Fruit fly (Drosophila melanogaster): Measurements from ENCODE around the gene CG13667.

Gene CG13667

dm6 chr3L:8369456-8369855 lies 35.8 kb upstream of the CG13667 start:
- TF ChIP-seq Hnf4 (GFP tag; optimal IDR thresholded peaks at IDR 0.05) (no peak), Sp1 (GFP tag; optimal IDR thresholded peaks at IDR 0.05) (peak; percentile 7)

- TF ChIP-seq rgr (GFP tag; optimal IDR thresholded peaks at IDR 0.05) (peak; percentile 59), Myc (optimal IDR thresholded peaks at IDR 0.05) (no peak), brk (GFP tag; optimal IDR thresholded peaks at IDR 0.05) (no peak), usp (GFP tag; optimal IDR thresholded peaks at IDR 0.05) (no peak), Mio (GFP tag; optimal IDR thresholded peaks at IDR 0.05) (no peak), br (GFP tag; optimal IDR thresholded peaks at IDR 0.05) (peak; percentile 49), Dfd (GFP tag; optimal IDR thresholded peaks at IDR 0.05) (no peak), Abd-B (GFP tag; optimal IDR thresholded peaks at IDR 0.05) (no peak), Rel (GFP tag; optimal IDR thresholded peaks at IDR 0.05) (no peak), Rel (tag; optimal IDR thresholded peaks at IDR 0.05) (peak; percentile 37), psq (GFP tag; optimal IDR thresholded peaks at IDR 0.05) (peak; percentile 51), GATAd (GFP tag; optimal IDR thresholded peaks at IDR 0.05) (no peak), Dif (GFP tag; optimal IDR thresholded peaks at IDR 0.05; ENCODE audit: partially characterized antibody) (no peak), Hr83 (GFP tag; optimal IDR thresholded peaks at IDR 0.05; ENCODE audit: poor library complexity, severe bottlenecking) (no peak), foxo (GFP tag; optimal IDR thresholded peaks at IDR 0.05) (peak in 1 of 2 experiments; percentile 53), lola (GFP tag; optimal IDR thresholded peaks at IDR 0.05) (no peak), sage (GFP tag; optimal IDR thresholded peaks at IDR 0.05) (peak; percentile 46), dmrt93B (GFP tag; optimal IDR thresholded peaks at IDR 0.05) (peak; percentile 23), tai (GFP tag; optimal IDR thresholded peaks at IDR 0.05) (no peak), CG32264 (GFP tag; optimal IDR thresholded peaks at IDR 0.05) (peak; percentile 44), woc (GFP tag; optimal IDR thresholded peaks at IDR 0.05) (peak; percentile 53), Hr78 (GFP tag; optimal IDR thresholded peaks at IDR 0.05) (no peak), Sp1 (GFP tag; optimal IDR thresholded peaks at IDR 0.05) (peak; percentile 78), Hnf4 (GFP tag; optimal IDR thresholded peaks at IDR 0.05) (peak; percentile 5), sv (GFP tag; optimal IDR thresholded peaks at IDR 0.05) (no peak), ey (GFP tag; optimal IDR thresholded peaks at IDR 0.05) (peak; percentile 50), HLH106 (tag; optimal IDR thresholded peaks at IDR 0.05) (peak; percentile 77), dsf (GFP tag; optimal IDR thresholded peaks at IDR 0.05; ENCODE audit: borderline replicate concordance) (no peak), N (GFP tag; optimal IDR thresholded peaks at IDR 0.05) (no peak), pan (optimal IDR thresholded peaks at IDR 0.05) (no peak), h (GFP tag; optimal IDR thresholded peaks at IDR 0.05) (peak; percentile 73), Jra (GFP tag; optimal IDR thresholded peaks at IDR 0.05) (no peak), jim (GFP tag; optimal IDR thresholded peaks at IDR 0.05) (no peak), CrebA (GFP tag; optimal IDR thresholded peaks at IDR 0.05; ENCODE audit: borderline replicate concordance) (peak; percentile 20), Vsx2 (GFP tag; optimal IDR thresholded peaks at IDR 0.05; ENCODE audit: partially characterized antibody) (no peak), dl (GFP tag; optimal IDR thresholded peaks at IDR 0.05; ENCODE audit: insufficient read depth in 1 of 2, partially characterized antibody in 2 of 2) (no peak), fru (GFP tag; optimal IDR thresholded peaks at IDR 0.05) (peak; percentile 54), OdsH (GFP tag; optimal IDR thresholded peaks at IDR 0.05) (peak; percentile 45), CG9705 (GFP tag; optimal IDR thresholded peaks at IDR 0.05) (peak; percentile 52)
These were observed 34.3 kb upstream of the CG13667 start for dm6 chr3L:8370922-8371321.

- TF ChIP-seq CG32264 (GFP tag; optimal IDR thresholded peaks at IDR 0.05) = no peak
- no peak for TF ChIP-seq psq (GFP tag; optimal IDR thresholded peaks at IDR 0.05)
- TF ChIP-seq Rel (GFP tag; optimal IDR thresholded peaks at IDR 0.05) = no peak
- no peak for TF ChIP-seq Rel (tag; optimal IDR thresholded peaks at IDR 0.05)
- no peak for TF ChIP-seq Dif (GFP tag; optimal IDR thresholded peaks at IDR 0.05; ENCODE audit: partially characterized antibody)
- no peak for TF ChIP-seq h (GFP tag; optimal IDR thresholded peaks at IDR 0.05)
These were observed 33.7 kb upstream of the CG13667 start for dm6 chr3L:8371538-8371937.

All from whole organism, wandering third instar larva.